Worm (Caenorhabditis elegans): ENCODE results near the gene faah-2.

ce11 chrIV:8130131-8130611 is 22.1 kb upstream of the faah-2 start, which contains the start of the genes ndub-11 and moc-3:
- TF ChIP-seq dao-5 (tag; optimal IDR thresholded peaks at IDR 0.05): no peak
- TF ChIP-seq him-1 (tag; optimal IDR thresholded peaks at IDR 0.05): no peak
- no peak for TF ChIP-seq W03F9.2 (tag; optimal IDR thresholded peaks at IDR 0.05)
